Worm (Caenorhabditis elegans) whole organism, young adult: ENCODE measurements around the gene lipl-3.

Source experiments
- D2030.7 ChIP-seq: fragments of 200-800 bp; sonication (Bioruptor generic); IDR thresholded peaks from 2 replicates; pipeline ENCODE4 v1.3.6; 2022; ENCODE audit warnings: missing genetic modification reagents, missing genetic modification characterization, missing compliant biosample characterization
- Y53F4B.3 ChIP-seq: fragments of 200-800 bp; sonication (Bioruptor generic); IDR thresholded peaks from 2 replicates; pipeline ENCODE4 v1.3.6; 2022; ENCODE audit warnings: missing genetic modification reagents, missing genetic modification characterization, missing compliant biosample characterization
- ama-1 ChIP-seq, 3 experiments: fragments of 150-350 bp in 1 of 3; sonication (generic microtip) in 2 of 3; optimal IDR thresholded peaks; 2 replicates each; lab custom pipeline; 2014 to 2018; ENCODE audit warnings: missing biosample characterization in 2 of 3, missing genetic modification characterization in 2 of 3, missing genetic modification reagents in 2 of 3

- TF ChIP-seq ama-1 (optimal IDR thresholded peaks at IDR 0.05; lab: Kevin White, UChicago): no peak
- TF ChIP-seq ama-1 (GFP tag; optimal IDR thresholded peaks at IDR 0.05; lab: Kevin White, UChicago): no peak
- no peak for TF ChIP-seq D2030.7 (GFP tag; lab: Robert Waterston, UW)
- no peak for TF ChIP-seq Y53F4B.3
Measured at ce11 chrV:532046-532445, 8.0 kb upstream of the lipl-3 start, which contains the start of gene nhr-58.
